Worm (Caenorhabditis elegans): ENCODE measurements around the gene F49H12.3.

F49H12.3 gene

ce11 chrX:2084019-2084418 lies at the start of gene F49H12.3:
F49H12.3 (plus strand) TSS chrX:2084375.
- TF ChIP-seq ztf-29 (GFP tag; IDR thresholded peaks at IDR 0.05): no peak
- TF ChIP-seq ref-1 (GFP tag; conservative IDR thresholded peaks at IDR 0.05): no peak
- no peak for TF ChIP-seq flt-1 (GFP tag; IDR thresholded peaks at IDR 0.05)
- no peak for TF ChIP-seq cog-1 (tag; optimal IDR thresholded peaks at IDR 0.05)
- no peak for TF ChIP-seq tab-1 (GFP tag; IDR thresholded peaks at IDR 0.05)
- TF ChIP-seq klf-2 (GFP tag; conservative IDR thresholded peaks at IDR 0.05): no peak
- TF ChIP-seq T22C8.4 (GFP tag; IDR thresholded peaks at IDR 0.05): no peak
- TF ChIP-seq med-1 (GFP tag; optimal IDR thresholded peaks at IDR 0.05; ENCODE audit: insufficient read depth): no peak
- no peak for TF ChIP-seq ztf-23 (GFP tag; IDR thresholded peaks at IDR 0.05)

ce11 chrX:2035172-2035571 lies 49.0 kb upstream of the F49H12.3 start, which contains the start of gene ergi-1:
ergi-1 (minus strand) TSS chrX:2035272.
- TF ChIP-seq cog-1 (tag; optimal IDR thresholded peaks at IDR 0.05): no peak
- TF ChIP-seq ref-1 (GFP tag; conservative IDR thresholded peaks at IDR 0.05): no peak
- TF ChIP-seq tab-1 (GFP tag; IDR thresholded peaks at IDR 0.05): no peak
- no peak for TF ChIP-seq ztf-23 (GFP tag; IDR thresholded peaks at IDR 0.05)
- no peak for TF ChIP-seq T22C8.4 (GFP tag; IDR thresholded peaks at IDR 0.05)
- TF ChIP-seq ztf-29 (GFP tag; IDR thresholded peaks at IDR 0.05): no peak
- TF ChIP-seq klf-2 (GFP tag; conservative IDR thresholded peaks at IDR 0.05): no peak
- TF ChIP-seq med-1 (GFP tag; optimal IDR thresholded peaks at IDR 0.05; ENCODE audit: insufficient read depth): no peak
- no peak for TF ChIP-seq flt-1 (GFP tag; IDR thresholded peaks at IDR 0.05)

ce11 chrX:2039358-2039757 lies 44.8 kb upstream of the F49H12.3 start, which contains the start of gene smex-2:
smex-2 (minus strand) TSS chrX:2039458.
- no peak for TF ChIP-seq ztf-23 (GFP tag; IDR thresholded peaks at IDR 0.05)
- TF ChIP-seq ztf-29 (GFP tag; IDR thresholded peaks at IDR 0.05): no peak
- TF ChIP-seq flt-1 (GFP tag; IDR thresholded peaks at IDR 0.05): no peak
- TF ChIP-seq cog-1 (tag; optimal IDR thresholded peaks at IDR 0.05): no peak
- TF ChIP-seq ref-1 (GFP tag; conservative IDR thresholded peaks at IDR 0.05): no peak
- TF ChIP-seq T22C8.4 (GFP tag; IDR thresholded peaks at IDR 0.05): no peak
- TF ChIP-seq med-1 (GFP tag; optimal IDR thresholded peaks at IDR 0.05; ENCODE audit: insufficient read depth): no peak
- TF ChIP-seq tab-1 (GFP tag; IDR thresholded peaks at IDR 0.05): no peak
- no peak for TF ChIP-seq klf-2 (GFP tag; conservative IDR thresholded peaks at IDR 0.05)

- TF ChIP-seq ztf-23 (GFP tag; IDR thresholded peaks at IDR 0.05) (no peak), T22C8.4 (GFP tag; IDR thresholded peaks at IDR 0.05) (no peak), flt-1 (GFP tag; IDR thresholded peaks at IDR 0.05) (peak; percentile 46; the same call in 1 of the 2 replicates), cog-1 (tag; optimal IDR thresholded peaks at IDR 0.05) (no peak), tab-1 (GFP tag; IDR thresholded peaks at IDR 0.05) (no peak)
Measured at ce11 chrX:2040877-2041276, 43.3 kb upstream of the F49H12.3 start.

ce11 chrX:2041448-2042138 lies 42.6 kb upstream of the F49H12.3 start:
- no peak for TF ChIP-seq ztf-23 (GFP tag; IDR thresholded peaks at IDR 0.05)
- no peak for TF ChIP-seq klf-2 (GFP tag; conservative IDR thresholded peaks at IDR 0.05)
- no peak for TF ChIP-seq T22C8.4 (GFP tag; IDR thresholded peaks at IDR 0.05)
- no peak for TF ChIP-seq cog-1 (tag; optimal IDR thresholded peaks at IDR 0.05)
- no peak for TF ChIP-seq med-1 (GFP tag; optimal IDR thresholded peaks at IDR 0.05; ENCODE audit: insufficient read depth)
- TF ChIP-seq ref-1 (GFP tag; conservative IDR thresholded peaks at IDR 0.05): no peak
- TF ChIP-seq flt-1 (GFP tag; IDR thresholded peaks at IDR 0.05): no peak
- TF ChIP-seq tab-1 (GFP tag; IDR thresholded peaks at IDR 0.05): no peak
- TF ChIP-seq ztf-29 (GFP tag; IDR thresholded peaks at IDR 0.05): no peak

- TF ChIP-seq tab-1 (GFP tag; IDR thresholded peaks at IDR 0.05): 0 out of 2 replicates have a peak, but pooled peaks have one; percentile 45
- no peak for TF ChIP-seq ref-1 (GFP tag; conservative IDR thresholded peaks at IDR 0.05)
- no peak for TF ChIP-seq flt-1 (GFP tag; IDR thresholded peaks at IDR 0.05)
- TF ChIP-seq ztf-23 (GFP tag; IDR thresholded peaks at IDR 0.05): no peak
- TF ChIP-seq ztf-29 (GFP tag; IDR thresholded peaks at IDR 0.05): no peak
Measured at ce11 chrX:2042621-2043020, 41.6 kb upstream of the F49H12.3 start.

- TF ChIP-seq tab-1 (GFP tag; IDR thresholded peaks at IDR 0.05) (peak; percentile 40; the same call in 1 of the 2 replicates), ztf-23 (GFP tag; IDR thresholded peaks at IDR 0.05) (peak; percentile 53; the same call in 1 of the 2 replicates), flt-1 (GFP tag; IDR thresholded peaks at IDR 0.05) (no peak), klf-2 (GFP tag; conservative IDR thresholded peaks at IDR 0.05) (no peak), T22C8.4 (GFP tag; IDR thresholded peaks at IDR 0.05) (no peak), med-1 (GFP tag; optimal IDR thresholded peaks at IDR 0.05; ENCODE audit: insufficient read depth) (no peak), ref-1 (GFP tag; conservative IDR thresholded peaks at IDR 0.05) (no peak), cog-1 (tag; optimal IDR thresholded peaks at IDR 0.05) (no peak)
Measured at ce11 chrX:2043224-2043623, 41.0 kb upstream of the F49H12.3 start.

ce11 chrX:2044541-2045168 lies 39.5 kb upstream of the F49H12.3 start:
- TF ChIP-seq klf-2 (GFP tag; conservative IDR thresholded peaks at IDR 0.05) (no peak), cog-1 (tag; optimal IDR thresholded peaks at IDR 0.05) (no peak), T22C8.4 (GFP tag; IDR thresholded peaks at IDR 0.05) (no peak), med-1 (GFP tag; optimal IDR thresholded peaks at IDR 0.05; ENCODE audit: insufficient read depth) (no peak), ref-1 (GFP tag; conservative IDR thresholded peaks at IDR 0.05) (no peak), ztf-23 (GFP tag; IDR thresholded peaks at IDR 0.05) (0 out of 2 replicates have a peak, but pooled peaks have one; percentile 53), ztf-29 (GFP tag; IDR thresholded peaks at IDR 0.05) (no peak), flt-1 (GFP tag; IDR thresholded peaks at IDR 0.05) (peak; percentile 59; the same call in 1 of the 2 replicates), tab-1 (GFP tag; IDR thresholded peaks at IDR 0.05) (0 out of 2 replicates have a peak, but pooled peaks have one; percentile 22)

- TF ChIP-seq T22C8.4 (GFP tag; IDR thresholded peaks at IDR 0.05) (no peak), med-1 (GFP tag; optimal IDR thresholded peaks at IDR 0.05; ENCODE audit: insufficient read depth) (no peak), klf-2 (GFP tag; conservative IDR thresholded peaks at IDR 0.05) (no peak), ztf-29 (GFP tag; IDR thresholded peaks at IDR 0.05) (no peak), ref-1 (GFP tag; conservative IDR thresholded peaks at IDR 0.05) (no peak), flt-1 (GFP tag; IDR thresholded peaks at IDR 0.05) (no peak), tab-1 (GFP tag; IDR thresholded peaks at IDR 0.05) (no peak)
Measured at ce11 chrX:2045603-2046002, 38.6 kb upstream of the F49H12.3 start.
